Worm (Caenorhabditis elegans): ENCODE measurements around the gene srx-135.

DNA sequence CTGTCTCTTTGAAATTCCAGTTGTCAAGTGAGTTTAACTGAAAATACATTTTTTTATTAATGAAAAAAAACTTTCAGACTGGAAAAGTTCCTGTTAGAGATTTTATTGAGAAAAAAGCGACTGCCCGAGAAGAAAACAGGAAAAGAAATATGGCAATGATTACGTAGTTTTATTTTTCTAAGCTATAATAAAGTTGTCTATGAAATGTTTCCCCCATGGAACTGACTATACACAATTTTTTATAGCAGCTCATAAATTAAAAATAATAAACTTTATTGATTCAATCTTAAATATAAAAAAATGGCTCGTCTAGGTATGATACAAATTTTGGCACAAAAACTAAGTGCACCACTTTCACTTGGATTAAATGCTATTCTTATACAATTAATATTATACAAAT is 43.5 kb downstream of the srx-135 start, which contains the start of gene C06B3.1:
- TF ChIP-seq tra-4 (tag; optimal IDR thresholded peaks at IDR 0.05) (no peak), hmbx-1 (tag; optimal IDR thresholded peaks at IDR 0.05) (no peak), pes-1 (GFP tag; IDR thresholded peaks at IDR 0.05) (no peak), scrt-1 (GFP tag; IDR thresholded peaks at IDR 0.05) (no peak), ets-7 (tag; optimal IDR thresholded peaks at IDR 0.05) (no peak), ama-1 (optimal IDR thresholded peaks at IDR 0.05) (no peak), F13C5.2 (tag; optimal IDR thresholded peaks at IDR 0.05) (no peak), hmg-4 (GFP tag; optimal IDR thresholded peaks at IDR 0.05) (no peak), flt-1 (GFP tag; IDR thresholded peaks at IDR 0.05) (no peak), aly-1 (tag; optimal IDR thresholded peaks at IDR 0.05) (no peak), ceh-36 (tag; optimal IDR thresholded peaks at IDR 0.05) (no peak), tbx-37 (GFP tag; conservative IDR thresholded peaks at IDR 0.05) (no peak), tbx-11 (GFP tag; IDR thresholded peaks at IDR 0.05) (no peak), sea-1 (GFP tag; conservative IDR thresholded peaks at IDR 0.05) (no peak)

Data from whole organism, early embryonic.